Worm (Caenorhabditis elegans) whole organism, mixed stage, embryonic: Measurements from ENCODE around the gene T07A9.15.

Source experiments
- bed-3 ChIP-seq: fragments of 200-800 bp; sonication (Bioruptor generic); optimal IDR thresholded peaks from 3 replicates; lab custom pipeline; 2018; ENCODE audit warnings: mild to moderate bottlenecking, missing genetic modification characterization, moderate library complexity, missing compliant biosample characterization
- blmp-1 ChIP-seq: fragments of 150-350 bp; optimal IDR thresholded peaks from 2 replicates; lab custom pipeline; 2014; ENCODE audit warnings: missing biosample characterization, missing genetic modification characterization
- ces-1 ChIP-seq: fragments of 150-350 bp; optimal IDR thresholded peaks from 2 replicates; lab custom pipeline; 2014; ENCODE audit warnings: missing biosample characterization, missing genetic modification reagents, missing genetic modification characterization
- mep-1 ChIP-seq: fragments of 150-350 bp; optimal IDR thresholded peaks from 2 replicates; lab custom pipeline; 2017; ENCODE audit warnings: missing biosample characterization, missing genetic modification reagents, missing genetic modification characterization, inconsistent platforms
- nhr-237 ChIP-seq: fragments of 150-350 bp; optimal IDR thresholded peaks from 2 replicates; lab custom pipeline; 2014; ENCODE audit warnings: missing biosample characterization, missing genetic modification characterization
- pha-4 ChIP-seq: fragments of 150-350 bp; optimal IDR thresholded peaks from 2 replicates; lab custom pipeline; 2018; ENCODE audit warnings: missing biosample characterization, missing genetic modification reagents, missing genetic modification characterization
- sptf-1 ChIP-seq: sonication (generic microtip); optimal IDR thresholded peaks from 2 replicates; lab custom pipeline; 2017; ENCODE audit warnings: mild to moderate bottlenecking, missing genetic modification characterization, moderate library complexity, missing compliant biosample characterization

- peak; percentile 96 for TF ChIP-seq mep-1 (tag; lab: Kevin White, UChicago)
- peak; percentile 93 for TF ChIP-seq bed-3 (GFP tag; lab: Kevin White, UChicago)
- peak; percentile 98 for TF ChIP-seq pha-4 (tag; lab: Kevin White, UChicago)
- peak; percentile 87 for TF ChIP-seq ces-1 (GFP tag; lab: Kevin White, UChicago)
- peak; percentile 87 for TF ChIP-seq blmp-1 (tag; lab: Kevin White, UChicago)
- TF ChIP-seq sptf-1 (tag; lab: Kevin White, UChicago): peak; percentile 99
- peak; percentile 91 for TF ChIP-seq nhr-237 (tag; lab: Kevin White, UChicago)
These were observed 3.1 kb downstream of the T07A9.15 start, which contains the start of the genes ears-2 and uncp-18 for ce11 chrIV:390279-390678.
